Worm (Caenorhabditis elegans) whole organism, L3 larva: ENCODE measurements around the gene Y51H7C.10.

Source experiments
- fkh-10 ChIP-seq: sonication (generic microtip); optimal IDR thresholded peaks from 2 replicates; lab custom pipeline; 2017; ENCODE audit warnings: missing biosample characterization, missing genetic modification reagents, missing genetic modification characterization
- lsy-12 ChIP-seq: sonication (generic microtip); optimal IDR thresholded peaks from 2 replicates; lab custom pipeline; 2016; ENCODE audit warnings: mild to moderate bottlenecking, missing genetic modification characterization, missing compliant biosample characterization
- nfya-1 ChIP-seq: sonication (generic microtip); optimal IDR thresholded peaks from 2 replicates; lab custom pipeline; 2017; ENCODE audit warnings: missing genetic modification characterization, mild to moderate bottlenecking, missing compliant biosample characterization, antibody characterized with exemption, moderate library complexity; ENCODE audit not compliant: insufficient read depth
- nhr-11 ChIP-seq: fragments of 150-350 bp; optimal IDR thresholded peaks from 2 replicates; lab custom pipeline; 2014; ENCODE audit warnings: missing biosample characterization, missing genetic modification characterization
- unc-39 ChIP-seq: sonication (generic microtip); optimal IDR thresholded peaks from 4 replicates; lab custom pipeline; 2017; ENCODE audit warnings: missing biosample characterization, missing genetic modification characterization
- ztf-11 ChIP-seq: fragments of 150-350 bp; optimal IDR thresholded peaks from 2 replicates; lab custom pipeline; 2014; ENCODE audit warnings: missing biosample characterization, missing genetic modification characterization

Y51H7C.10 gene

DNA sequence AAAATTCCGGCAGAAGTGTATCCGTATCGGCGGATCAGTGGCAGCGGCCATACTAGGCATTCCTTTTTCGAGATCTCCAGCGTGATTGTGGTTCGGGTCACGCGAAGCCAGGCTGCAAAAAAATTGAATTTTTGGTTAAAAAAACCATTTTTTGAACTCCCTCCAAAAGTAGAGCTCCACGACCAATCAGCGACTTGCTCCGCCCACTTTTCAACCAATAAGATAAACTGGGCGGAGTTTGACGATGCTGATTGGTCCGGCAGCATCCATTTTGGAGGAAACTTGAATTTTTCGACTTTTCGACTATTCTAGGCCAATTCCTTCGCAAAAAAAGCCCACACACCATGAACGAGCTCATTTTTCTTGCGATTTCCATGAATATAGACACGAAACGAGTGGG is 49.1 kb downstream of the Y51H7C.10 start:
- no peak for TF ChIP-seq fkh-10 (GFP tag; lab: Kevin White, UChicago)
- peak; percentile 78 for TF ChIP-seq nfya-1

DNA sequence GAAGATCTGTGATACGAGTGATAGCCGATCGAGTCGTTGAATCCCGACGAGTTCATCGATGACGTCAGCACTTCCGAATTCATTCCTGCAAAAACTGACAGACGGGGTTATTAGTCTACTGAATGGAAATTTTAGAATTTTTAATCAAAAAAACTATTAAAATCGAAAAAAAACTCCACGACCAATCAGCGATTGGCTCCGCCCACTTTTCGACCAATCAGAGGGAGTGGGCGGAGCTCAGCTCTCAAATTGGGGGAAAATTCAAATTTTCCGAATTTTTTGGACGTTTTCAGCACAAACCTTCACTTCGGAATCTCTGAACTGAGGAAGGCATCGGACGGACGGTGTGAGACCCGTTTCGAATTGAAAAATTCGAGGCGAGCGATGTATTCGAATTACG is 50.6 kb downstream of the Y51H7C.10 start:
- TF ChIP-seq nhr-11 (tag; lab: Kevin White, UChicago), result no peak
- peak; percentile 83 for TF ChIP-seq nfya-1

DNA sequence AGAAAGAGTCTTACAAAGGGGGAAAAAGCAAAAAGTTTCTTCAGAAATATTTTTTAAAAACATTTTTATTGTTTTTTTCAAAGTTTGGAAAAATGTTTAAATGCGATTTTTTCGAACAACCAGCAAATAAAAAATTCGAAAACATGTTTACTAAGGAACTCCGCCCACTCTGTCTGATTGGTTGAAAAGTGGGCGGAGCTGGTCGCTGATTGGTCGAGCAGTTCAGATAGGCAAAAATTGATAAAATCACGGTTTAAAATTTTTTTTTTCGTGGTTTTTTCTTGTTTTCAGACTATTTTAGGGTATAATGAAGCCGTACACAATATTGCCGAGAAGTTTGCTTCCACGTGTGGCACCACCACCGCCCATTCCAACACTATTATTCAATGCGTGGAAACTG is 51.4 kb downstream of the Y51H7C.10 start:
- TF ChIP-seq unc-39 (tag; lab: Kevin White, UChicago) (no peak), nfya-1 (peak; percentile 51)

DNA sequence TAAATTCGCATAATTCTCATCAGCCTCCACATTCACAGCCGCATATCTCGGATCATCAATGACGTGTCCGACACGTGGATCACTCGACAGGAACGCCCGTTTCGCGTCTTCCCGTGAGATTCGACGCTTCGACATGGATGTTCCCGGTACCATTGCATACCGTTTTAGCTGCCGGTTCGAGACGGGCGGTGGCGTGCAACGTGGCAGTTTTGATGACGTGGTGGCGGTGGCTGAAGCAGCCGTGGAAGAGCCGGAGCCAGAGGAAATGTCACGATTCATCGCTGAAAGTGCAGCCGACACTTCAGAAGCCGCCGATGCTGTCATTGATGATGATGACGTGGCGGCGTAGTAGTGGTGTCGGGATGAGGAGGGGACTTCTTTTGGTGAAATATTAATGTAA is 52.0 kb downstream of the Y51H7C.10 start:
- no peak for TF ChIP-seq ztf-11 (tag; lab: Kevin White, UChicago)
- peak; percentile 22 for TF ChIP-seq lsy-12
- TF ChIP-seq, all 47 proteins: peak for 1
